Fruit fly (Drosophila melanogaster): Measurements from ENCODE around the gene Pvr.

Pvr gene

dm6 chr2L:8239712-8240245 lies at the start of gene Pvr:
Pvr (minus strand) TSS chr2L:8239878.
- peak; percentile 66 for TF ChIP-seq CG17801 (GFP tag; optimal IDR thresholded peaks at IDR 0.05; ENCODE audit: partially characterized antibody)

dm6 chr2L:8288087-8288486 lies 48.4 kb upstream of the Pvr start:
- no peak for TF ChIP-seq CG17801 (GFP tag; optimal IDR thresholded peaks at IDR 0.05; ENCODE audit: partially characterized antibody)

- no peak for TF ChIP-seq CG17801 (GFP tag; optimal IDR thresholded peaks at IDR 0.05; ENCODE audit: partially characterized antibody)
Observed at dm6 chr2L:8286595-8286994, 46.9 kb upstream of the Pvr start.

- no peak for TF ChIP-seq CG17801 (GFP tag; optimal IDR thresholded peaks at IDR 0.05; ENCODE audit: partially characterized antibody)
Observed at dm6 chr2L:8284913-8285619, 45.4 kb upstream of the Pvr start.

- TF ChIP-seq CG17801 (GFP tag; optimal IDR thresholded peaks at IDR 0.05; ENCODE audit: partially characterized antibody), result no peak
Observed at dm6 chr2L:8281872-8282271, 42.2 kb upstream of the Pvr start.

DNA sequence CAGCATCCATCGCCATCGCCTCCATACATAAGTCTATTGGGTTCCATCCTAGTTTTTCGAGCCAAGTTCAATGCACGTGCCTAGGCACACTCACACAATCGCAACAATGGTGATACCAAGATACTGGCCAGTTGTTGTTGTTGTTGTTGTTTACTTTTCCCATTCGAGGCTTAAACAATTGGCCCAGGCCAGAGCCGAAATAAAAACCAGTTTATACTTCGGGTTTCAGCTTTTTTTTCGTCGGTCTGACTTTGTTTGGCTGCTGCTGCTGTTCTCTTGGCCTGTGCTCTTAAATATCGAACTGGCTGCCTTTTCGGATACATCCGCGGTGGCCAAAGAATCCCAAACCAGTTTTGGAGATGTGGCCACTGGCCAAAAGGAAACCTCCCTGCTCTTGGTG lies 40.5 kb upstream of the Pvr start:
- TF ChIP-seq CG17801 (GFP tag; optimal IDR thresholded peaks at IDR 0.05; ENCODE audit: partially characterized antibody), result no peak

dm6 chr2L:8279400-8280065 lies 39.9 kb upstream of the Pvr start:
- no peak for TF ChIP-seq CG17801 (GFP tag; optimal IDR thresholded peaks at IDR 0.05; ENCODE audit: partially characterized antibody)

DNA sequence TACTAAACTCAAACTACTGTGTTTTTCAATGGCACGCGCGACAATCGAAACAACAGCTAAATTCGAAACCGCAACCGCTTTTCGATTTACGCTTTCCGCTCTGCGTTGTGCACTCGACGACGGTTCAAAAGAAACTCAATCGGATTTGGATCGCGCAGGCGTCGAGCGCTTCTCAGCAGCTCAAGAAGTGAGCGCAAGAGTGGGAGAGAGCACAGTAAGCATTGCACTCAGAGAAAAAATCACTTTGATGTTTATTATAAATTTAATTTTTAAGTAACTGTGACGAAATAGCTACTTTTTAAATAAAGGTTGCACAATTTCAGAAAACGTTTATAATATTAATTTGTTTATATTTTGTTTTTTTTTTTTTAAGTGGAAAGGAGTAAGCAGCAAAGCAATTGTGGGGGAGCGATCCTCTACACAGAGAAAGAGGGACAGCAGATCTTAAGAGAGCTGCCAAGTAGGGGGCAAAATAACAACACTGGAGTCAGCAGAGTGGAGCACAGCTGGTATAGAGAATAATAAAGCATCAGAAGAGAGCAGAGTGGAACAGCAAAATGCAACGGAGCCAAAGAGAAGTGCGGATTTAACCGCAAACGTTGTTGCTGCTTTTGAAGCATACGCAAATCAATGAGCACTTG lies 38.0 kb upstream of the Pvr start:
- peak; percentile 95 for TF ChIP-seq CG17801 (GFP tag; optimal IDR thresholded peaks at IDR 0.05; ENCODE audit: partially characterized antibody)

DNA sequence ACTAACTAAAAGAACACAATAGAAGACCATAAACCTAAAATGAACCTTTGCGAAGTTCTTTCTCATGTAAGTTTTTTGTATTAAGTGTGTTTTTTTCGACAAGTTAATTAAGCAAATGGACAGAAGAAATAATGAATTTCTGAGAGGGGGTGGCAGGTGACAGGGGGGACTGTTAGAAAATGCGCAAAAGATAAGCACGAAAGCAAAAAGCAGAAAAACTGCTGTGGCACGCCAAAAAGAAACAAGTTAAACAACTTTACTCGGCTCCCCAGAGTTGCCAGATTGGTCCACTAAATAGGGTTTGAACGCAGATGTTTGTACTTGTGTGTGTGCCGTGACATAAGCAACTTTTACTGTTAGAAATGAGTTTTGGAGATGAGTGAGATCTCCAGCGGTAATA lies 37.2 kb upstream of the Pvr start:
- no peak for TF ChIP-seq CG17801 (GFP tag; optimal IDR thresholded peaks at IDR 0.05; ENCODE audit: partially characterized antibody)

DNA sequence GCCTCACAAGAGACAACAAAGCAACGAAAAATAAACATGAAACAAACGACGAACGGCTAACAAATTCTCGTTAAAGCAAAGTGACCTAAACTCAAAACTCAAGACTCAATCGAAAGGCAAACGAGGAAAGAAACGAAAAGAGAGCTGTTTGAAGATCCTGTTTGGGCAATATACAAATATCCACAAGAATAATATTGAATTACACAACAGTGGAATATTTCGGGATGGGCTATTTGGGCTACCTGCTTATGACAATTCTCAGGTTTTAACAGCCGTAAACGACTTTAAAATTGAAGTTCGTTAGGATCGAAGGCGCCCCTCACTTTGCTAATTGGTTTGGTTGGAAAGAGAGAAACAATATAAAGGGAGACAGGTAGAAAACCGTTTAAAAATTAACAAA lies 36.6 kb upstream of the Pvr start:
- TF ChIP-seq CG17801 (GFP tag; optimal IDR thresholded peaks at IDR 0.05; ENCODE audit: partially characterized antibody), result no peak

- TF ChIP-seq CG17801 (GFP tag; optimal IDR thresholded peaks at IDR 0.05; ENCODE audit: partially characterized antibody), result peak; percentile 25
Observed at dm6 chr2L:8274958-8275584, 35.4 kb upstream of the Pvr start.

- TF ChIP-seq CG17801 (GFP tag; optimal IDR thresholded peaks at IDR 0.05; ENCODE audit: partially characterized antibody), result no peak
Observed at dm6 chr2L:8274127-8274526, 34.4 kb upstream of the Pvr start.

dm6 chr2L:8270916-8271315 lies 31.2 kb upstream of the Pvr start:
- TF ChIP-seq CG17801 (GFP tag; optimal IDR thresholded peaks at IDR 0.05; ENCODE audit: partially characterized antibody), result no peak

- no peak for TF ChIP-seq CG17801 (GFP tag; optimal IDR thresholded peaks at IDR 0.05; ENCODE audit: partially characterized antibody)
Observed at dm6 chr2L:8268679-8269078, 29.0 kb upstream of the Pvr start.

- no peak for TF ChIP-seq CG17801 (GFP tag; optimal IDR thresholded peaks at IDR 0.05; ENCODE audit: partially characterized antibody)
Observed at dm6 chr2L:8266670-8267435, 27.2 kb upstream of the Pvr start.

All from ovary, adult (tissue).